Fruit fly (Drosophila melanogaster) whole organism, adult: ENCODE measurements around the gene RpS10a.

Experiments used
- CG11617 ChIP-seq: fragments of 200-800 bp; sonication (Bioruptor generic); optimal IDR thresholded peaks from 2 replicates; lab custom pipeline; 2017; ENCODE audit warnings: mild to moderate bottlenecking, missing biosample characterization, missing genetic modification reagents, missing genetic modification characterization
- CG12768 ChIP-seq: fragments of 200-800 bp; sonication (Bioruptor generic); optimal IDR thresholded peaks from 2 replicates; lab custom pipeline; 2017; ENCODE audit warnings: missing biosample characterization, missing genetic modification characterization, mild to moderate bottlenecking, moderate library complexity, missing genetic modification reagents
- CG14711 ChIP-seq: fragments of 200-800 bp; sonication (Bioruptor generic); optimal IDR thresholded peaks from 2 replicates; lab custom pipeline; 2018; ENCODE audit warnings: missing biosample characterization, mild to moderate bottlenecking, missing genetic modification characterization, moderate library complexity
- CG1620 ChIP-seq: fragments of 200-800 bp; sonication (Bioruptor generic); optimal IDR thresholded peaks from 2 replicates; lab custom pipeline; 2016; ENCODE audit warnings: missing biosample characterization, missing genetic modification characterization
- CG33017 ChIP-seq: fragments of 200-800 bp; sonication (Bioruptor generic); optimal IDR thresholded peaks from 2 replicates; lab custom pipeline; 2018; ENCODE audit warnings: missing biosample characterization, mild to moderate bottlenecking, missing genetic modification characterization, moderate library complexity
- CG5204 ChIP-seq: fragments of 200-800 bp; sonication (Bioruptor generic); optimal IDR thresholded peaks from 2 replicates; lab custom pipeline; 2016; ENCODE audit warnings: missing biosample characterization, missing genetic modification characterization
- CG7045 ChIP-seq: fragments of 200-800 bp; sonication (Bioruptor generic); optimal IDR thresholded peaks from 2 replicates; lab custom pipeline; 2017; ENCODE audit warnings: missing biosample characterization, mild to moderate bottlenecking, missing genetic modification characterization
- CG7101 ChIP-seq: fragments of 200-800 bp; sonication (Bioruptor generic); optimal IDR thresholded peaks from 2 replicates; lab custom pipeline; 2018; ENCODE audit warnings: missing biosample characterization, mild to moderate bottlenecking, missing genetic modification characterization, moderate library complexity
- Clk ChIP-seq: fragments of 200-800 bp; sonication (Bioruptor generic); optimal IDR thresholded peaks from 2 replicates; lab custom pipeline; 2017; ENCODE audit warnings: missing biosample characterization, missing genetic modification characterization
- Crg-1 ChIP-seq: fragments of 200-800 bp; sonication (Bioruptor generic); optimal IDR thresholded peaks from 2 replicates; lab custom pipeline; 2016; ENCODE audit warnings: missing biosample characterization, missing genetic modification characterization
- Hr96 ChIP-seq: fragments of 200-800 bp; sonication (Bioruptor generic); optimal IDR thresholded peaks from 2 replicates; lab custom pipeline; 2016; ENCODE audit warnings: missing biosample characterization, missing genetic modification characterization
- Mnt ChIP-seq: fragments of 200-800 bp; sonication (Bioruptor generic); optimal IDR thresholded peaks from 2 replicates; lab custom pipeline; 2016; ENCODE audit warnings: missing biosample characterization, mild to moderate bottlenecking, missing genetic modification characterization
- bab1 ChIP-seq: fragments of 200-800 bp; sonication (Bioruptor generic); optimal IDR thresholded peaks from 3 replicates; lab custom pipeline; 2019; ENCODE audit warnings: missing biosample characterization, mild to moderate bottlenecking, missing genetic modification characterization, moderate library complexity
- cic ChIP-seq: fragments of 200-800 bp; sonication (Bioruptor generic); optimal IDR thresholded peaks from 2 replicates; lab custom pipeline; 2017; ENCODE audit warnings: missing biosample characterization, mild to moderate bottlenecking, missing genetic modification characterization, moderate library complexity
- cnc ChIP-seq, 2 experiments: fragments of >200 bp; optimal IDR thresholded peaks; 2 replicates each; lab custom pipeline; 2017
- kay ChIP-seq: fragments of 200-800 bp; sonication (Bioruptor generic); peaks from one replicate; lab custom pipeline; 2016; ENCODE audit warnings: missing biosample characterization, missing genetic modification characterization, borderline replicate concordance
- ovo ChIP-seq: fragments of 200-800 bp; sonication (Bioruptor generic); optimal IDR thresholded peaks from 2 replicates; lab custom pipeline; 2016; ENCODE audit warnings: missing biosample characterization, missing genetic modification characterization
- pad ChIP-seq: fragments of 200-800 bp; sonication (Bioruptor generic); optimal IDR thresholded peaks from 3 replicates; lab custom pipeline; 2017; ENCODE audit warnings: missing biosample characterization, missing genetic modification characterization, mild to moderate bottlenecking, moderate library complexity, missing genetic modification reagents
- tj ChIP-seq: fragments of 200-800 bp; sonication (Bioruptor generic); optimal IDR thresholded peaks from 3 replicates; lab custom pipeline; 2017; ENCODE audit warnings: missing biosample characterization, mild to moderate bottlenecking, missing genetic modification characterization, moderate library complexity
- toe ChIP-seq: fragments of 200-800 bp; sonication (Bioruptor generic); optimal IDR thresholded peaks from 2 replicates; lab custom pipeline; 2016; ENCODE audit warnings: missing biosample characterization, missing genetic modification characterization

RpS10a gene

DNA sequence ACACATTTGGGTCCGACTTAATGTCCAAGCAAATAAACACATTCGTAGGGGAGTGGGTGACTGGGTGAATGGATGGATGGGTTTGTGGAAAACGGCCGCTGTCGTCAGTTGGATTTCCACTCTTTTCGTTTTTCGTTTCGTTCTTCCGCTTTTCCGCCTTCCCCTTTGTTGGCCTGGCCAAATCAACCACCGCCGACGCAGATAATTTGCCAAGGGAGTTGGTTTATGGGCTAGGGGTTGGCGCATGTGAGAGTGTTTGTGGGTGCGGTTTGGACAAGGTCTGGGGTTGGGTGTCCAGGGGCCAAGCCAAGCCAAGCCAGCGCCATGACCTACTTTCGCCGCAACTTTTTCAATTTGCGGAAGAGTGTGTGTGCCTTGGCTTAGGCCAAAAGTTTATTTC is 29.6 kb upstream of the RpS10a start:
- no peak for TF ChIP-seq Clk (GFP tag; lab: Kevin White, UChicago)
- no peak for TF ChIP-seq CG14711 (tag; lab: Kevin White, UChicago)
- no peak for TF ChIP-seq CG7045 (GFP tag; lab: Kevin White, UChicago)
- TF ChIP-seq ovo (GFP tag; lab: Kevin White, UChicago), result no peak
- TF ChIP-seq bab1 (GFP tag; lab: Kevin White, UChicago), result no peak
- no peak for TF ChIP-seq kay
- TF ChIP-seq pad (GFP tag; lab: Kevin White, UChicago), result no peak
- TF ChIP-seq CG33017 (tag; lab: Kevin White, UChicago), result no peak
- TF ChIP-seq cic, result no peak
- no peak for TF ChIP-seq tj (GFP tag; lab: Kevin White, UChicago)
- no peak for TF ChIP-seq CG11617
- no peak for TF ChIP-seq cnc (optimal IDR thresholded peaks at IDR 0.05; lab: Kevin White, UChicago)
- no peak for TF ChIP-seq CG1620 (GFP tag; lab: Kevin White, UChicago)
- no peak for TF ChIP-seq Hr96

DNA sequence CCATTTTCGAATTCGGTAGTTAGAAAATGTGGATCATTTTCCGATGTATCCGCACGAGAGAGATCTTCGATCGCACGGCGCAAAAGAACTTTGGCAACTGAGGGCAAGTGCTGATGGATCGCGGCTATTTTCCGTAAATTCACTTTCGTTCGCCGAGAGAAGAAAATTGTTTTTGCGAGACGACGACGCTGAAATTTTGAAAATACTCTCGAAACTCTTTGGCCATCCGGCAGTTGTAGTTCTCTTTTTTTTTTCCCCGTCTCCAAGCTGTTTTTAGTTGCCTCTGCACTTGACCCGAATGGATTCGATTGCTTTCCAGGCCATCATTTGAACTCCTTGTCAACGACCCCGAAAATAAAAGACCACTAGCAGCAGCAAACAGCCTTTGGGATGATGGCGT is 26.6 kb upstream of the RpS10a start, which contains the start of gene CG5612:
TSS of gene CG5612 (minus strand) at position 101 of the 400 bp plus-strand sequence.
- no peak for TF ChIP-seq Hr96
- TF ChIP-seq CG7045 (GFP tag; lab: Kevin White, UChicago), result no peak
- TF ChIP-seq Mnt (GFP tag; lab: Kevin White, UChicago), result no peak
- no peak for TF ChIP-seq tj (GFP tag; lab: Kevin White, UChicago)
- TF ChIP-seq CG14711 (tag; lab: Kevin White, UChicago), result no peak
- peak; percentile 25 for TF ChIP-seq kay
- no peak for TF ChIP-seq cnc (optimal IDR thresholded peaks at IDR 0.05; lab: Kevin White, UChicago)
- TF ChIP-seq Clk (GFP tag; lab: Kevin White, UChicago), result no peak

DNA sequence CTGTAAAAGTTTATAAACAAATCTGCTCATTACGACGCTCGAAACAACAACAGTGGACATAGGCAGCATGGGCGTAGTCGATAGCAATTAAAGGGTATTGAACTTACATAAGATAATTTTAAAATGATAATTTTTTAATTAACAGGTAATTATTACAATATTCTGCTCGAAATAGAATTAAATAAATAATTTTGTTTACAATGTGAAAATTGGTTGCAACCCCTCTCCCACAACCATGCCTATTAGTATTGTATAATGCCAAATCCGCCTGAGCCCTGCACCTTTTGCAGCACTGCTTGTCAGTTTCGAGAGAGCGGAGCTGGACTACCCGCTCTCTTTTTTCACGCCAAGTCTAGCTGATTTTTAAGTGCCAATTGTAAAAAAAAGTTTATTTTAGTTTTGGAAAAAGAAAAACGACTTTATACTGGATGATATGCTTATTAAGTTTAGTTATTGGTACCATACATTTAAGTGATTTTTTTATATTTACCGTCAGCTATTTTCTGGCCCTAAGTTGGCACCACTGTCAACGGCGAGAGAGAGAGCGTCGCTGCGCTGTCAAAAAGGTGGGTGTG is 16.5 kb upstream of the RpS10a start, which contains the start of the genes CG5611 and Mtl:
TSS of gene CG5611 (minus strand) at position 51 of the 575 bp plus-strand sequence.
TSS of gene Mtl (plus strand) at position 403 of the 575 bp plus-strand sequence.
- TF ChIP-seq CG7101 (tag; lab: Kevin White, UChicago) (peak; percentile 100), cnc (optimal IDR thresholded peaks at IDR 0.05; lab: Kevin White, UChicago) (no peak), CG12768 (GFP tag; lab: Kevin White, UChicago) (peak; percentile 100), Hr96 (peak; percentile 96), CG11617 (peak; percentile 99), CG33017 (tag; lab: Kevin White, UChicago) (peak; percentile 100), CG14711 (tag; lab: Kevin White, UChicago) (peak; percentile 99), Clk (GFP tag; lab: Kevin White, UChicago) (peak; percentile 99), Mnt (GFP tag; lab: Kevin White, UChicago) (peak; percentile 97), CG1620 (GFP tag; lab: Kevin White, UChicago) (peak; percentile 100), toe (GFP tag; lab: Kevin White, UChicago) (peak; percentile 100), pad (GFP tag; lab: Kevin White, UChicago) (peak; percentile 96), kay (peak; percentile 98), tj (GFP tag; lab: Kevin White, UChicago) (peak; percentile 96), ovo (GFP tag; lab: Kevin White, UChicago) (peak; percentile 100), Crg-1 (GFP tag; lab: Kevin White, UChicago) (peak; percentile 100), CG7045 (GFP tag; lab: Kevin White, UChicago) (peak; percentile 100), CG5204 (peak; percentile 99), bab1 (GFP tag; lab: Kevin White, UChicago) (peak; percentile 100), cic (peak; percentile 95)

DNA sequence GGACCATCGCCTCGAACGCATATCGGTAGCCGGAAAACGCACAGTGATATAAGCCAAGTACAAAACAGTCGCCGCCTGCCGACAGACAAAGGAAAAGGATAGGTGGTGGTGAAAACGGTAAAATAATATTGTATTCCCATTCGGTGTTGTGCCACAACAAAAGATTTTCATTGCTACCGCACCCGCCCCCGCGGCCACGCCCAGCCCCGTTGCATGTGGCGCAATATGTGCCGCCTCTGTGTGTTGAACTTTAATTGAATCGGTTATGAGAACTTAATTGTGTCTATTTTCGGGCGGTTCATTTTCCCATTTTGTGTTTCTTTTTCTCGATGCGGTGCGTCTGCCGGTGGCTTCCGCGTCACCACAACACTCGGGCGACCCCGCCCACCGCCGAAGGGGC is 15.8 kb upstream of the RpS10a start:
- TF ChIP-seq CG12768 (GFP tag; lab: Kevin White, UChicago) (no peak), cnc (optimal IDR thresholded peaks at IDR 0.05; lab: Kevin White, UChicago) (no peak), CG7101 (tag; lab: Kevin White, UChicago) (no peak), Crg-1 (GFP tag; lab: Kevin White, UChicago) (no peak), pad (GFP tag; lab: Kevin White, UChicago) (no peak), Mnt (GFP tag; lab: Kevin White, UChicago) (no peak), CG7045 (GFP tag; lab: Kevin White, UChicago) (no peak)

DNA sequence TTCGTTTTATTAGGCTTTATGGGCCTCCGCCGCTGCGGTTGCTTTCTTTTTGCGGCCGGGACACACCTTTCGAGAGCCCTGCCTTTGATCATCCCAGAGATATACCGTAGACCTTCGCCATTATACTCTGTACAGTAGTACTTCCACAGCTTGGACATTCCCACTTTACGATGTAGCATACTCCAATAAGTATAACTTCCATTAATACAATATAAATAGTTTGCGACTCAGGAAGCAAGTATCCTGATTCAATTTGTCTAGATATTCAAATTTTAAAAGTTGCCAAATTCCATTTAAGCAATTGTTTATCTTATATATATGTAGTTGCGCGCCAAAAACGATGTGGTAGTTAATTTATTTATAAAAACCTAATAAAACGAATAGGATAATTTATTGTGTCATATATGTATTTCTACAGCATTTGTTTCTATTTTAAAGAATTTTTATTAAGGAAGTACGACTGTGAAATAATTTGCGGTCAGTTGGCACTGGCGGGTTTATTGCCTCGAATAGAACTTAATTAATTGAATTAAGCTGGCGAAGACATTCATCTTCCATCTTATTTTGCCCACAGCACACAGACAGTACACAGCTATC is 15.2 kb upstream of the RpS10a start:
- TF ChIP-seq ovo (GFP tag; lab: Kevin White, UChicago) (no peak), Crg-1 (GFP tag; lab: Kevin White, UChicago) (no peak), Hr96 (no peak), CG1620 (GFP tag; lab: Kevin White, UChicago) (no peak), Mnt (GFP tag; lab: Kevin White, UChicago) (no peak), cic (no peak), CG7101 (tag; lab: Kevin White, UChicago) (no peak), pad (GFP tag; lab: Kevin White, UChicago) (no peak), CG33017 (tag; lab: Kevin White, UChicago) (no peak), CG11617 (no peak), bab1 (GFP tag; lab: Kevin White, UChicago) (no peak), toe (GFP tag; lab: Kevin White, UChicago) (no peak), tj (GFP tag; lab: Kevin White, UChicago) (no peak), Clk (GFP tag; lab: Kevin White, UChicago) (no peak), kay (no peak), CG5204 (no peak), CG14711 (tag; lab: Kevin White, UChicago) (no peak), CG7045 (GFP tag; lab: Kevin White, UChicago) (no peak), CG12768 (GFP tag; lab: Kevin White, UChicago) (no peak), cnc (optimal IDR thresholded peaks at IDR 0.05; lab: Kevin White, UChicago) (no peak)
